Fruit fly (Drosophila melanogaster) Kc167 (cell line): ENCODE data around the gene Lcp65Af.

Experiments
- Myc ChIP-seq: fragments of >200 bp; optimal IDR thresholded peaks from 2 replicates; lab custom pipeline; 2017; ENCODE audit warnings: missing external identifiers
- h ChIP-seq: fragments of >200 bp; optimal IDR thresholded peaks from 3 replicates; lab custom pipeline; 2018; ENCODE audit warnings: missing external identifiers
- ttk ChIP-seq: sonication (Bioruptor generic); optimal IDR thresholded peaks from 2 replicates; lab custom pipeline; 2017; ENCODE audit warnings: missing external identifiers

DNA sequence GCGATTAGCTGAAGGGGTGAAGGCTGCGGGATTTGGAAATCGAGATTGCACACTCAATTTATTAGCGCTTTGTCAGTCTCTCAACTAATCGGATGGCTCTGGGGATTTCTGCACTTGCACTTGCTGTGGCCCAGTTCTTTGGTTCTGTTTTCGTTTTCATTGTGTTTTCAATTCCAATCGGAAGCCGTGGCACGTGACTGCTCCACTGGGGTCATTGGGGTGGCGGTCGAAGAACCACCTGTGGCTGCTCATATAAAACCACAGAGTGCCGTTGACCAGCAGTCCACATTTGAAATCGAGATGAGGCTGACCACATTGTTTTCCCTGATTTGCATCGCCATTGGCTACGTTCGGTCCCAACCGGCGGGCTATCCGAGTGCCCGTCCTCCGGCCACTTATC lies 23.9 kb upstream of the Lcp65Af start, which contains the start of gene Cpr65Az:
- TF ChIP-seq ttk (lab: Kevin White, UChicago), result no peak
- TF ChIP-seq h (lab: Kevin White, UChicago), result no peak
- TF ChIP-seq Myc (lab: Kevin White, UChicago), result no peak
